Worm (Caenorhabditis elegans): ENCODE measurements around the gene C02F5.12.

The C02F5.12 gene

DNA sequence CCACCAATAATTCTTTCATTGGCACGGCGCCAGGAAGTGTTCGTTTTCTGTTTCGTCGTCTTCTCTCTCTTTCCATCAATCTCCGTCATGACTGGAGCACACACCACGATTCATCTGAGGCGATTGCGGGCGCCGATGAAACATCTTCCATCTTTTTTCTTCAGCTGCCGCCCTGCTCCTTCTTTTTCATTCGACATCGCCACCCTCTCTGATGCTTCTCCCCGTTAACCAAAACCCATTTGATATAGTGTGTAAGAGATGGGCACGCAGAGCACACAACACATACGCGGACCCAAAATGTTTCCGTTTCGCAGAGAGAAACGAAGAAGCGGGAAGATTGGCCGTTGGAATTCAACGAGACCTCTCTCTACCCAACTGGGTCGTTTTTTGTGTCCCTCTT is 44.7 kb upstream of the C02F5.12 start (continued):
- TF ChIP-seq ctbp-1 (GFP tag; IDR thresholded peaks at IDR 0.05), result no peak
- no peak for TF ChIP-seq attf-4 (tag; optimal IDR thresholded peaks at IDR 0.05)
- TF ChIP-seq ceh-20 (GFP tag; IDR thresholded peaks at IDR 0.05), result peak; percentile 55; the same call in 1 of the 2 replicates
- TF ChIP-seq ZK546.5 (tag; optimal IDR thresholded peaks at IDR 0.05), result no peak
- TF ChIP-seq daf-16 (GFP tag; optimal IDR thresholded peaks at IDR 0.05), result no peak
- TF ChIP-seq daf-16 (tag; optimal IDR thresholded peaks at IDR 0.05), result no peak
- no peak for TF ChIP-seq ceh-82 (tag; optimal IDR thresholded peaks at IDR 0.05)
- TF ChIP-seq daf-8 (GFP tag; IDR thresholded peaks at IDR 0.05), result no peak
- no peak for TF ChIP-seq nhr-111 (GFP tag; optimal IDR thresholded peaks at IDR 0.05)
- peak; percentile 57 for TF ChIP-seq hlh-11 (tag; optimal IDR thresholded peaks at IDR 0.05)
- TF ChIP-seq pqm-1 (tag; optimal IDR thresholded peaks at IDR 0.05), result no peak
- peak; percentile 3 for TF ChIP-seq nhr-11 (tag; optimal IDR thresholded peaks at IDR 0.05)
- TF ChIP-seq nhr-41 (GFP tag; IDR thresholded peaks at IDR 0.05), result no peak
- no peak for TF ChIP-seq hif-1 (tag; optimal IDR thresholded peaks at IDR 0.05)
- no peak for TF ChIP-seq Y105C5A.15 (GFP tag; IDR thresholded peaks at IDR 0.05)
- TF ChIP-seq ceh-62 (tag; optimal IDR thresholded peaks at IDR 0.05), result no peak
- no peak for TF ChIP-seq nhr-28 (tag; optimal IDR thresholded peaks at IDR 0.05)

ce11 chrIII:8286824-8287223 is 44.0 kb upstream of the C02F5.12 start:
- TF ChIP-seq hmg-1.1 (GFP tag; IDR thresholded peaks at IDR 0.05) (no peak), dmd-8 (GFP tag; IDR thresholded peaks at IDR 0.05) (no peak), tra-1 (GFP tag; IDR thresholded peaks at IDR 0.05) (no peak), ztf-11 (tag; optimal IDR thresholded peaks at IDR 0.05) (no peak), php-3 (GFP tag; IDR thresholded peaks at IDR 0.05) (no peak), pha-4 (GFP tag; IDR thresholded peaks at IDR 0.05) (no peak), pha-4 (tag; optimal IDR thresholded peaks at IDR 0.05) (no peak), Y75B8A.6 (GFP tag; IDR thresholded peaks at IDR 0.05) (no peak), egl-27 (tag; optimal IDR thresholded peaks at IDR 0.05) (no peak), nhr-41 (GFP tag; IDR thresholded peaks at IDR 0.05) (no peak), nhr-10 (tag; optimal IDR thresholded peaks at IDR 0.05) (no peak), aha-1 (tag) (no peak), ceh-28 (tag; optimal IDR thresholded peaks at IDR 0.05) (no peak), spr-3 (GFP tag; optimal IDR thresholded peaks at IDR 0.05) (no peak)

- TF ChIP-seq F37D6.2 (tag; optimal IDR thresholded peaks at IDR 0.05), result no peak
- peak; percentile 54 for TF ChIP-seq fkh-10 (GFP tag; optimal IDR thresholded peaks at IDR 0.05)
- no peak for TF ChIP-seq unc-39 (tag; optimal IDR thresholded peaks at IDR 0.05)
Observed at ce11 chrIII:8286003-8286402, 43.2 kb upstream of the C02F5.12 start.

DNA sequence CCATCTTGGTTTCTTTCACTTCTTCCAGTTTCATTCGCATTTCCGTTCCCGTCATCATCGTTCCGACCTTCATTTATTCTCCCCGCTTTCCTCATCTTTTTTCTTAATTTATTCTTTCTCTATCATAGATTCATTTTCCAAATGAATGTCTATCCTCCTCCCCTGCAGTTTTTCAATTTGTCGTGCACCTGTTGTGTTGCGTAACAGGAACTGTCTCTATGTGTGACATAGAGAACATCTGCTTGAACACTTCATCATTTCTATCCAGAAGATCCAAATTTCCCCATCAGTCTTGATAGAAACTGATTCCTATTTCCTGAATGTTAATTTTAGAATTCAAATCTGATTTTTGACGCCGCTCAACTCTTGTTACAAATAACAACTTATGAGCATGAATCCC is 40.7 kb upstream of the C02F5.12 start:
- no peak for TF ChIP-seq ceh-28 (tag; optimal IDR thresholded peaks at IDR 0.05)

DNA sequence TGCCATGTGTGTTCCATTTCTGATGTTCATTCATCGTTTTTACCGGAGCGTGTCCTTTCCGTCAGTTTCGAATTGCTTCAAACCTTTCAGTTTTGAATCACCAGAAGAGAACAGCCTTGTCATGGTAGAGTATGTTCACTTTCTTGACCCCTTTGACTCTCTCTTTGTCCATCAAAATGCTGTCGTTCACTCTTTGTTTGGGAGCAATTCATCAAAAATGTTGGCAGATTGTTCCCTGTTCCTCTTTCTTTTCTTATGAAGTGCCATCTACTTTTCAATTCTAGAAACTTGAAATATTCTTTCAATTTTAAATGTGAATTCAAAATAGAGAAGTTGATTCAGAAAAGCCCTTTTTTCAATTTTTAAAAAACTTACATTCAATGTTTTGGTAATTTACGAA is 38.5 kb upstream of the C02F5.12 start:
- TF ChIP-seq Y75B8A.6 (GFP tag; IDR thresholded peaks at IDR 0.05), result no peak
- TF ChIP-seq unc-62 (GFP tag; optimal IDR thresholded peaks at IDR 0.05 in 1 of 2), result peak in 1 of 2 experiments; percentile 92
- no peak for TF ChIP-seq unc-62 (tag; optimal IDR thresholded peaks at IDR 0.05)

ce11 chrIII:8280352-8280751 is 37.5 kb upstream of the C02F5.12 start:
- TF ChIP-seq F44E2.7 (GFP tag; IDR thresholded peaks at IDR 0.05), result no peak
- no peak for TF ChIP-seq F49E8.2 (tag; optimal IDR thresholded peaks at IDR 0.05; ENCODE audit: borderline replicate concordance)
- TF ChIP-seq unc-62 (GFP tag; optimal IDR thresholded peaks at IDR 0.05 in 1 of 2), result peak in 1 of 2 experiments; percentile 94
- TF ChIP-seq unc-62 (tag; optimal IDR thresholded peaks at IDR 0.05), result no peak
- peak; percentile 99 for TF ChIP-seq aha-1 (tag)
- TF ChIP-seq mdl-1 (tag; optimal IDR thresholded peaks at IDR 0.05), result no peak
- TF ChIP-seq ZK337.2 (GFP tag; IDR thresholded peaks at IDR 0.05), result no peak
- TF ChIP-seq dmd-6 (GFP tag; IDR thresholded peaks at IDR 0.05), result no peak
- no peak for TF ChIP-seq R02D3.7 (tag; optimal IDR thresholded peaks at IDR 0.05)
- TF ChIP-seq zip-11 (GFP tag; IDR thresholded peaks at IDR 0.05), result no peak
- TF ChIP-seq ctbp-1 (GFP tag; IDR thresholded peaks at IDR 0.05), result no peak

Measured in whole organism, L4 larva.